Worm (Caenorhabditis elegans) whole organism, early embryonic: ENCODE results near the gene str-136.

Experiments used
- B0310.2 ChIP-seq: sonication (generic microtip); optimal IDR thresholded peaks from 2 replicates; lab custom pipeline; 2016; ENCODE audit warnings: mild to moderate bottlenecking, missing genetic modification characterization, missing compliant biosample characterization
- ama-1 ChIP-seq: fragments of 150-350 bp; optimal IDR thresholded peaks from 2 replicates; lab custom pipeline; 2014
- ets-7 ChIP-seq: sonication (generic microtip); optimal IDR thresholded peaks from 2 replicates; lab custom pipeline; 2016; ENCODE audit warnings: missing genotype, missing genetic modification characterization, missing compliant biosample characterization
- flt-1 ChIP-seq: fragments of 200-800 bp; sonication (Bioruptor generic); IDR thresholded peaks from 2 replicates; pipeline ENCODE4 v1.3.6; 2022; ENCODE audit warnings: missing genetic modification characterization, missing compliant biosample characterization
- scrt-1 ChIP-seq: fragments of 200-800 bp; sonication (Bioruptor generic); IDR thresholded peaks from 2 replicates; pipeline ENCODE4 v1.3.6; 2022; ENCODE audit warnings: missing genetic modification characterization, missing compliant biosample characterization
- sea-1 ChIP-seq: fragments of 200-800 bp; sonication (Bioruptor generic); conservative IDR thresholded peaks from 2 replicates; pipeline ENCODE4 v1.3.6; 2022; ENCODE audit warnings: missing genetic modification characterization, missing compliant biosample characterization
- tbx-37 ChIP-seq: fragments of 200-800 bp; sonication (Bioruptor generic); conservative IDR thresholded peaks from 2 replicates; pipeline ENCODE4 v1.3.6; 2022; ENCODE audit warnings: missing genetic modification reagents, missing genetic modification characterization, missing compliant biosample characterization

- TF ChIP-seq sea-1 (no peak), flt-1 (GFP tag; lab: Robert Waterston, UW) (no peak), tbx-37 (GFP tag; lab: Robert Waterston, UW) (no peak), B0310.2 (tag; lab: Kevin White, UChicago) (no peak), ama-1 (lab: Kevin White, UChicago) (no peak), ets-7 (tag; lab: Kevin White, UChicago) (no peak), scrt-1 (GFP tag; lab: Robert Waterston, UW) (no peak)
These were observed 12.5 kb downstream of the str-136 start, which contains the start of gene F21F8.5 for ce11 chrV:8266232-8266631.
